Worm (Caenorhabditis elegans) whole organism, young adult: ENCODE data around the gene taf-8.

Source experiments
- ama-1 ChIP-seq, 3 experiments: fragments of 150-350 bp in 1 of 3; sonication (generic microtip) in 2 of 3; optimal IDR thresholded peaks; 2 replicates each; lab custom pipeline; 2014 to 2018; ENCODE audit warnings: missing biosample characterization in 2 of 3, missing genetic modification characterization in 2 of 3, missing genetic modification reagents in 2 of 3
- hmg-1.2 ChIP-seq: fragments of 200-800 bp; sonication (Bioruptor generic); IDR thresholded peaks from 2 replicates; pipeline ENCODE4 v1.3.6; 2022; ENCODE audit warnings: missing genetic modification reagents, missing genetic modification characterization, missing compliant biosample characterization

- TF ChIP-seq ama-1 (optimal IDR thresholded peaks at IDR 0.05; lab: Kevin White, UChicago): no peak
- no peak for TF ChIP-seq ama-1 (GFP tag; optimal IDR thresholded peaks at IDR 0.05; lab: Kevin White, UChicago)
- TF ChIP-seq hmg-1.2 (GFP tag; lab: Robert Waterston, UW): no peak
These were observed 16.2 kb upstream of the taf-8 start, which contains the start of gene ZK1307.3 for ce11 chrII:9652919-9653318.
